Fruit fly (Drosophila melanogaster) S2 (cell line): ENCODE data around the gene Srrm234.

ENCODE experiments used
- CG8478 ChIP-seq: fragments of >200 bp; optimal IDR thresholded peaks from 2 replicates; lab custom pipeline; 2018
- CTCF ChIP-seq, 2 experiments: fragments of >200 bp; optimal IDR thresholded peaks; 2 replicates each; lab custom pipeline; 2018

dm6 chr3L:1676222-1676621, 11.4 kb upstream of the Srrm234 start:
- TF ChIP-seq CG8478 (lab: Kevin White, UChicago) (no peak), CTCF (optimal IDR thresholded peaks at IDR 0.05; lab: Kevin White, UChicago) (no peak)
